Fruit fly (Drosophila melanogaster) whole organism, embryonic: Measurements from ENCODE around the gene GluClalpha.

Source experiments
- CG14441 ChIP-seq: fragments of 200-800 bp; sonication (Bioruptor generic); IDR thresholded peaks from 2 replicates; pipeline ENCODE4 v1.3.6; 2022; ENCODE audit warnings: missing biosample characterization, missing genetic modification characterization
- CG17359 ChIP-seq: fragments of 200-800 bp; sonication (Bioruptor generic); optimal IDR thresholded peaks from 3 replicates; lab custom pipeline; 2018; ENCODE audit warnings: missing biosample characterization, mild to moderate bottlenecking, missing genetic modification characterization, moderate library complexity
- CG17912 ChIP-seq: fragments of 200-800 bp; sonication (Bioruptor generic); optimal IDR thresholded peaks from 2 replicates; lab custom pipeline; 2018; ENCODE audit warnings: missing biosample characterization, mild to moderate bottlenecking, missing genetic modification characterization
- CG18262 ChIP-seq: fragments of 200-800 bp; optimal IDR thresholded peaks from 3 replicates; lab custom pipeline; 2019; ENCODE audit warnings: missing biosample characterization, mild to moderate bottlenecking, missing genetic modification characterization, moderate library complexity
- CG2199 ChIP-seq: fragments of 200-800 bp; sonication (Bioruptor generic); IDR thresholded peaks from 3 replicates; pipeline ENCODE4 v1.3.6; 2022; ENCODE audit warnings: missing biosample characterization, missing genetic modification characterization
- CG31365 ChIP-seq: fragments of 200-800 bp; sonication (Bioruptor generic); optimal IDR thresholded peaks from 2 replicates; lab custom pipeline; 2018; ENCODE audit warnings: missing biosample characterization, mild to moderate bottlenecking, missing genetic modification characterization
- CG3407 ChIP-seq: fragments of 200-800 bp; sonication (Bioruptor generic); optimal IDR thresholded peaks from 2 replicates; lab custom pipeline; 2018; ENCODE audit warnings: missing biosample characterization, mild to moderate bottlenecking, missing genetic modification characterization
- CG4328 ChIP-seq: fragments of 200-800 bp; sonication (Bioruptor generic); optimal IDR thresholded peaks from 3 replicates; lab custom pipeline; 2017; ENCODE audit warnings: missing biosample characterization, missing genetic modification reagents, missing genetic modification characterization
- CG43689 ChIP-seq: fragments of 200-800 bp; sonication (Bioruptor generic); IDR thresholded peaks from 2 replicates; pipeline ENCODE4 v1.3.6; 2022; ENCODE audit warnings: missing biosample characterization, missing genetic modification characterization
- CG4820 ChIP-seq: fragments of 200-800 bp; sonication (Bioruptor generic); optimal IDR thresholded peaks from 3 replicates; lab custom pipeline; 2016; ENCODE audit warnings: missing biosample characterization, missing genetic modification characterization
- CG7745 ChIP-seq: fragments of 200-800 bp; sonication (Bioruptor generic); optimal IDR thresholded peaks from 2 replicates; lab custom pipeline; 2018; ENCODE audit warnings: missing biosample characterization, mild to moderate bottlenecking, missing genetic modification characterization, moderate library complexity
- CG7963 ChIP-seq: fragments of 200-800 bp; sonication (Bioruptor generic); IDR thresholded peaks from 3 replicates; pipeline ENCODE4 v1.3.6; 2022; ENCODE audit warnings: missing biosample characterization, missing genetic modification characterization; ENCODE audit not compliant: partially characterized antibody
- Camta ChIP-seq: fragments of 200-800 bp; sonication (Bioruptor generic); optimal IDR thresholded peaks from 2 replicates; lab custom pipeline; 2016; ENCODE audit warnings: missing biosample characterization, missing genetic modification characterization
- Chrac-16 ChIP-seq: fragments of 200-800 bp; sonication (Bioruptor generic); optimal IDR thresholded peaks from 3 replicates; lab custom pipeline; 2016; ENCODE audit warnings: missing biosample characterization, missing genetic modification characterization
- CkIIα-i1 ChIP-seq: fragments of 200-800 bp; sonication (Bioruptor generic); IDR thresholded peaks from 2 replicates; pipeline ENCODE4 v1.3.6; 2022; ENCODE audit warnings: missing biosample characterization, missing genetic modification characterization
- CrebB ChIP-seq: fragments of 200-800 bp; sonication (Bioruptor generic); optimal IDR thresholded peaks from 3 replicates; lab custom pipeline; 2018; ENCODE audit warnings: missing biosample characterization, mild to moderate bottlenecking, missing genetic modification characterization
- D19A ChIP-seq: fragments of 200-800 bp; optimal IDR thresholded peaks from 3 replicates; lab custom pipeline; 2019; ENCODE audit warnings: missing biosample characterization, mild to moderate bottlenecking, missing genetic modification characterization, moderate library complexity
- Dip2 ChIP-seq: fragments of 200-800 bp; sonication (Bioruptor generic); IDR thresholded peaks from 2 replicates; pipeline ENCODE4 v1.3.6; 2022; ENCODE audit warnings: missing biosample characterization, missing genetic modification characterization
- Doc2 ChIP-seq: fragments of 200-800 bp; sonication (Bioruptor generic); IDR thresholded peaks from 2 replicates; pipeline ENCODE4 v1.3.6; 2022; ENCODE audit warnings: missing biosample characterization, missing genetic modification characterization
- Fer3 ChIP-seq: fragments of 200-800 bp; sonication (Bioruptor generic); optimal IDR thresholded peaks from 2 replicates; lab custom pipeline; 2018; ENCODE audit warnings: missing biosample characterization, mild to moderate bottlenecking, missing genetic modification characterization, moderate library complexity
- Kr ChIP-seq: fragments of 200-800 bp; sonication (Bioruptor generic); optimal IDR thresholded peaks from 2 replicates; lab custom pipeline; 2017; ENCODE audit warnings: missing biosample characterization, mild to moderate bottlenecking, missing genetic modification characterization
- MTF-1 ChIP-seq: fragments of 200-800 bp; sonication (Bioruptor generic); optimal IDR thresholded peaks from 2 replicates; lab custom pipeline; 2018; ENCODE audit warnings: missing biosample characterization, mild to moderate bottlenecking, missing genetic modification characterization, borderline replicate concordance
- Myb ChIP-seq: fragments of 200-800 bp; sonication (Bioruptor generic); optimal IDR thresholded peaks from 2 replicates; lab custom pipeline; 2016; ENCODE audit warnings: missing biosample characterization, missing genetic modification characterization
- NK7.1 ChIP-seq: fragments of 200-800 bp; sonication (Bioruptor generic); optimal IDR thresholded peaks from 3 replicates; lab custom pipeline; 2016; ENCODE audit warnings: missing biosample characterization, missing genetic modification characterization
- Nf-YA ChIP-seq: fragments of 200-800 bp; sonication (Bioruptor generic); IDR thresholded peaks from 2 replicates; pipeline ENCODE4 v1.3.6; 2022; ENCODE audit warnings: missing biosample characterization, missing genetic modification characterization
- Scr ChIP-seq: fragments of 200-800 bp; sonication (Bioruptor generic); IDR thresholded peaks from 2 replicates; pipeline ENCODE4 v1.3.6; 2022; ENCODE audit warnings: missing biosample characterization, missing genetic modification characterization; ENCODE audit not compliant: partially characterized antibody
- Sry-β ChIP-seq: fragments of 200-800 bp; sonication (Bioruptor generic); optimal IDR thresholded peaks from 2 replicates; lab custom pipeline; 2018; ENCODE audit warnings: missing biosample characterization, mild to moderate bottlenecking, missing genetic modification characterization, moderate library complexity
- Tbp ChIP-seq: fragments of >200 bp; optimal IDR thresholded peaks from 2 replicates; lab custom pipeline; 2018; ENCODE audit warnings: missing biosample characterization, missing genetic modification characterization
- YL-1 ChIP-seq: fragments of 200-800 bp; sonication (Bioruptor generic); optimal IDR thresholded peaks from 3 replicates; lab custom pipeline; 2017; ENCODE audit warnings: missing biosample characterization, mild to moderate bottlenecking, missing genetic modification characterization
- abd-A ChIP-seq: fragments of 200-800 bp; sonication (Bioruptor generic); optimal IDR thresholded peaks from 3 replicates; lab custom pipeline; 2019; ENCODE audit warnings: missing biosample characterization, mild to moderate bottlenecking, missing genetic modification characterization, moderate library complexity
- az2 ChIP-seq: fragments of 200-800 bp; sonication (Bioruptor generic); optimal IDR thresholded peaks from 3 replicates; lab custom pipeline; 2016; ENCODE audit warnings: missing biosample characterization, missing genetic modification characterization
- bsh ChIP-seq, 2 experiments: fragments of 200-800 bp; sonication (Bioruptor generic); optimal IDR thresholded peaks; 2 replicates each; lab custom pipeline; 2017 to 2018; ENCODE audit warnings: mild to moderate bottlenecking in 2 of 2, missing biosample characterization in 2 of 2, missing genetic modification characterization in 2 of 2, moderate library complexity in 1 of 2
- btn ChIP-seq: fragments of 200-800 bp; sonication (Bioruptor generic); optimal IDR thresholded peaks from 2 replicates; lab custom pipeline; 2016; ENCODE audit warnings: missing biosample characterization, missing genetic modification characterization
- cas ChIP-seq: fragments of 200-800 bp; sonication (Bioruptor generic); IDR thresholded peaks from 2 replicates; pipeline ENCODE4 v1.3.6; 2022; ENCODE audit warnings: missing biosample characterization, missing genetic modification characterization
- dan ChIP-seq: fragments of 200-800 bp; sonication (Bioruptor generic); IDR thresholded peaks from 2 replicates; pipeline ENCODE4 v1.3.6; 2022; ENCODE audit warnings: missing biosample characterization, missing genetic modification characterization
- dysf ChIP-seq: fragments of 200-800 bp; sonication (Bioruptor generic); IDR thresholded peaks from 3 replicates; pipeline ENCODE4 v1.3.6; 2022; ENCODE audit warnings: missing biosample characterization, missing genetic modification characterization
- ems ChIP-seq: fragments of 200-800 bp; sonication (Bioruptor generic); optimal IDR thresholded peaks from 3 replicates; lab custom pipeline; 2016; ENCODE audit warnings: missing biosample characterization, missing genetic modification characterization
- eyg ChIP-seq: fragments of 200-800 bp; sonication (Bioruptor generic); optimal IDR thresholded peaks from 3 replicates; lab custom pipeline; 2016; ENCODE audit warnings: missing biosample characterization, missing genetic modification characterization
- fru ChIP-seq: fragments of >200 bp; optimal IDR thresholded peaks from 2 replicates; lab custom pipeline; 2017
- gem ChIP-seq: fragments of 200-800 bp; sonication (Bioruptor generic); optimal IDR thresholded peaks from 2 replicates; lab custom pipeline; 2019; ENCODE audit warnings: missing biosample characterization, mild to moderate bottlenecking, missing genetic modification characterization, moderate library complexity
- kay ChIP-seq: fragments of 200-800 bp; sonication (Bioruptor generic); optimal IDR thresholded peaks from 2 replicates; lab custom pipeline; 2016; ENCODE audit warnings: missing biosample characterization, missing genetic modification characterization
- lilli ChIP-seq: fragments of 200-800 bp; sonication (Bioruptor generic); optimal IDR thresholded peaks from 3 replicates; lab custom pipeline; 2016; ENCODE audit warnings: missing biosample characterization, missing genetic modification characterization
- nmo ChIP-seq: fragments of 200-800 bp; sonication (Bioruptor generic); optimal IDR thresholded peaks from 2 replicates; lab custom pipeline; 2018; ENCODE audit warnings: missing biosample characterization, mild to moderate bottlenecking, missing genetic modification characterization, moderate library complexity
- peb ChIP-seq: fragments of 200-800 bp; sonication (Bioruptor generic); IDR thresholded peaks from 2 replicates; pipeline ENCODE4 v1.3.6; 2022; ENCODE audit warnings: missing biosample characterization, missing genetic modification characterization
- sr ChIP-seq: fragments of 200-800 bp; sonication (Bioruptor generic); IDR thresholded peaks from 3 replicates; pipeline ENCODE4 v1.3.6; 2022; ENCODE audit warnings: missing biosample characterization, missing genetic modification characterization
- stc ChIP-seq: fragments of 200-800 bp; sonication (Bioruptor generic); IDR thresholded peaks from 2 replicates; pipeline ENCODE4 v1.3.6; 2022; ENCODE audit warnings: missing biosample characterization, missing genetic modification characterization
- tgo ChIP-seq: fragments of 200-800 bp; sonication (Bioruptor generic); IDR thresholded peaks from 3 replicates; pipeline ENCODE4 v1.3.6; 2022; ENCODE audit warnings: missing biosample characterization, missing genetic modification characterization
- tna ChIP-seq: fragments of 200-800 bp; sonication (Bioruptor generic); IDR thresholded peaks from 2 replicates; pipeline ENCODE4 v1.3.6; 2022; ENCODE audit warnings: missing biosample characterization, missing genetic modification characterization; ENCODE audit not compliant: partially characterized antibody
- unc-4 ChIP-seq: fragments of 200-800 bp; sonication (Bioruptor generic); IDR thresholded peaks from 2 replicates; pipeline ENCODE4 v1.3.6; 2022; ENCODE audit warnings: missing biosample characterization, missing genetic modification characterization; ENCODE audit not compliant: partially characterized antibody
- wdn ChIP-seq: fragments of 200-800 bp; sonication (Bioruptor generic); IDR thresholded peaks from 2 replicates; pipeline ENCODE4 v1.3.6; 2022; ENCODE audit warnings: missing biosample characterization, missing genetic modification characterization
- zfh2 ChIP-seq: fragments of 200-800 bp; sonication (Bioruptor generic); optimal IDR thresholded peaks from 2 replicates; lab custom pipeline; 2016; ENCODE audit warnings: missing biosample characterization, missing genetic modification characterization

Gene GluClalpha

DNA sequence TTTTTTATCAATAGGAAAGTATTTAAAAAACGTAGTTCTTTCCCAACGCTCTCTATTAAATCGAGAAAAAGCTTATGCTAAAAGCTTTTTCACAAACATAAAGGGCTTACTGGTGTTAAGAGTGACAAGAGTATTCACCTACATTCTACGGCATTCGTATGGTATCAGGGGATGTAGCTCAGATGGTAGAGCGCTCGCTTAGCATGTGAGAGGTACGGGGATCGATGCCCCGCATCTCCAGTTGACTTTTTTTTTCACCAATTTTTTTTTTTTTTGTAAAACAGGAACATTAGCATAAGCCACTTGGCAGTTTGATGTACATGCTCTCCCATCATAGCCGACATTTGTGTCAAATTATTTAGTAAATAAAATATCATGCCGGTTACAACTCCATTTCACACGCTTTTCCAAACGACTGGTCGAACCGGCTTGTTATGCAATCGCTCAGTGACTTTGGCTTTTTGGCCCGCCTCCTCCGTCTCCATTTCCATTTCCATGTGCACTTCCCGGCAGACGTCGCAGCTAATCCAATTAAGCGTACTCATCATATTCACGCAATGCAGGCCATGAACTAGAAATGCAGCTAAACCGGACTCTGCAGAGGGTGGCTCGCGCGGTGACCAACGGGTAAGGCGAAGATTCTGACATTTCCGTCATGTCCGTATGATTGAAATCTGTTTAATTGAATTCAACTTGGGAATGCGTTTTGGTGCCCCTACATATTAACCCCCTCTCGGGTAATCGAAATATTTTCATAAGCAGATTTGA is 60.5 kb downstream of the GluClalpha start (continued):
- TF ChIP-seq Chrac-16 (no peak), Sry-β (GFP tag; lab: Kevin White, UChicago) (no peak), Myb (GFP tag; lab: Kevin White, UChicago) (no peak), az2 (no peak), kay (GFP tag; lab: Kevin White, UChicago) (no peak), Doc2 (GFP tag; lab: Robert Waterston, UW) (no peak), nmo (GFP tag; lab: Kevin White, UChicago) (no peak), tna (GFP tag; lab: Robert Waterston, UW) (peak; percentile 93), CG18262 (tag; lab: Kevin White, UChicago) (no peak), MTF-1 (no peak), Nf-YA (GFP tag; lab: Robert Waterston, UW) (no peak), CG43689 (GFP tag; lab: Robert Waterston, UW) (no peak), CG7745 (tag; lab: Kevin White, UChicago) (no peak), dan (GFP tag; lab: Robert Waterston, UW) (no peak), ems (no peak), lilli (no peak), stc (0 out of 2 replicates have a peak, but pooled peaks have one; percentile 12), CG2199 (no peak), Kr (GFP tag; lab: Kevin White, UChicago) (no peak), dysf (GFP tag; lab: Robert Waterston, UW) (no peak), Scr (peak; percentile 79), CG14441 (GFP tag; lab: Robert Waterston, UW) (no peak), CG3407 (GFP tag; lab: Kevin White, UChicago) (no peak), sr (GFP tag; lab: Robert Waterston, UW) (no peak), cas (GFP tag; lab: Robert Waterston, UW) (no peak), CkIIα-i1 (GFP tag; lab: Robert Waterston, UW) (no peak), CG31365 (no peak), abd-A (tag; lab: Kevin White, UChicago) (no peak), Fer3 (no peak), CG17912 (no peak), YL-1 (no peak), CG4820 (GFP tag; lab: Kevin White, UChicago) (no peak), D19A (tag; lab: Kevin White, UChicago) (no peak), wdn (GFP tag; lab: Robert Waterston, UW) (no peak), bsh (GFP tag; optimal IDR thresholded peaks at IDR 0.05; lab: Kevin White, UChicago) (no peak), zfh2 (GFP tag; lab: Kevin White, UChicago) (no peak), NK7.1 (GFP tag; lab: Kevin White, UChicago) (no peak), Tbp (no peak), CG4328 (GFP tag; lab: Kevin White, UChicago) (no peak), CrebB (tag; lab: Kevin White, UChicago) (no peak), Dip2 (GFP tag; lab: Robert Waterston, UW) (no peak), CG7963 (GFP tag; lab: Robert Waterston, UW) (peak; percentile 94), peb (no peak), btn (no peak), fru (lab: Kevin White, UChicago) (no peak), tgo (GFP tag; lab: Robert Waterston, UW) (no peak), gem (tag; lab: Kevin White, UChicago) (no peak), Camta (GFP tag; lab: Kevin White, UChicago) (no peak), unc-4 (no peak; the same call in 1 of the 2 replicates), eyg (GFP tag; lab: Kevin White, UChicago) (no peak), CG17359 (tag; lab: Kevin White, UChicago) (no peak)
